Worm (Caenorhabditis elegans): Measurements from ENCODE around the gene C09H5.7.

The C09H5.7 gene

ce11 chrV:8081579-8081978, 3.5 kb downstream of the C09H5.7 start, which contains the start of gene str-131:
str-131 (minus strand) TSS chrV:8081679.
- TF ChIP-seq med-1 (GFP tag; optimal IDR thresholded peaks at IDR 0.05; ENCODE audit: insufficient read depth) (no peak), flt-1 (GFP tag; IDR thresholded peaks at IDR 0.05) (no peak), tab-1 (GFP tag; IDR thresholded peaks at IDR 0.05) (no peak), T22C8.4 (GFP tag; IDR thresholded peaks at IDR 0.05) (no peak), klf-2 (GFP tag; conservative IDR thresholded peaks at IDR 0.05) (no peak), ztf-29 (GFP tag; IDR thresholded peaks at IDR 0.05) (no peak), cog-1 (tag; optimal IDR thresholded peaks at IDR 0.05) (no peak), ref-1 (GFP tag; conservative IDR thresholded peaks at IDR 0.05) (no peak), ztf-23 (GFP tag; IDR thresholded peaks at IDR 0.05) (no peak)

- TF ChIP-seq ztf-23 (GFP tag; IDR thresholded peaks at IDR 0.05) (no peak), klf-2 (GFP tag; conservative IDR thresholded peaks at IDR 0.05) (no peak), cog-1 (tag; optimal IDR thresholded peaks at IDR 0.05) (no peak), ztf-29 (GFP tag; IDR thresholded peaks at IDR 0.05) (no peak), ref-1 (GFP tag; conservative IDR thresholded peaks at IDR 0.05) (no peak), flt-1 (GFP tag; IDR thresholded peaks at IDR 0.05) (no peak), T22C8.4 (GFP tag; IDR thresholded peaks at IDR 0.05) (no peak), tab-1 (GFP tag; IDR thresholded peaks at IDR 0.05) (no peak), med-1 (GFP tag; optimal IDR thresholded peaks at IDR 0.05; ENCODE audit: insufficient read depth) (no peak)
Measured at ce11 chrV:8079813-8080212, 5.2 kb downstream of the C09H5.7 start.

- no peak for TF ChIP-seq T22C8.4 (GFP tag; IDR thresholded peaks at IDR 0.05)
- TF ChIP-seq flt-1 (GFP tag; IDR thresholded peaks at IDR 0.05), result no peak
- TF ChIP-seq tab-1 (GFP tag; IDR thresholded peaks at IDR 0.05), result no peak
- TF ChIP-seq ztf-23 (GFP tag; IDR thresholded peaks at IDR 0.05), result no peak
Measured at ce11 chrV:8075712-8076111, 9.3 kb downstream of the C09H5.7 start, which contains the start of gene catp-3. catp-3 (plus strand) TSS chrV:8076012.

- no peak for TF ChIP-seq T22C8.4 (GFP tag; IDR thresholded peaks at IDR 0.05)
- no peak for TF ChIP-seq ref-1 (GFP tag; conservative IDR thresholded peaks at IDR 0.05)
- no peak for TF ChIP-seq klf-2 (GFP tag; conservative IDR thresholded peaks at IDR 0.05)
- TF ChIP-seq ztf-29 (GFP tag; IDR thresholded peaks at IDR 0.05), result no peak
- no peak for TF ChIP-seq tab-1 (GFP tag; IDR thresholded peaks at IDR 0.05)
- TF ChIP-seq cog-1 (tag; optimal IDR thresholded peaks at IDR 0.05), result no peak
- no peak for TF ChIP-seq med-1 (GFP tag; optimal IDR thresholded peaks at IDR 0.05; ENCODE audit: insufficient read depth)
- TF ChIP-seq flt-1 (GFP tag; IDR thresholded peaks at IDR 0.05), result no peak
- no peak for TF ChIP-seq ztf-23 (GFP tag; IDR thresholded peaks at IDR 0.05)
Measured at ce11 chrV:8073162-8073561, 11.9 kb downstream of the C09H5.7 start.

- TF ChIP-seq cog-1 (tag; optimal IDR thresholded peaks at IDR 0.05) (no peak), ztf-29 (GFP tag; IDR thresholded peaks at IDR 0.05) (no peak), tab-1 (GFP tag; IDR thresholded peaks at IDR 0.05) (no peak), ref-1 (GFP tag; conservative IDR thresholded peaks at IDR 0.05) (no peak), ztf-23 (GFP tag; IDR thresholded peaks at IDR 0.05) (no peak), T22C8.4 (GFP tag; IDR thresholded peaks at IDR 0.05) (no peak)
Measured at ce11 chrV:8072047-8072446, 13.0 kb downstream of the C09H5.7 start, which contains the start of gene str-144. str-144 (minus strand) TSS chrV:8072147.

- TF ChIP-seq tab-1 (GFP tag; IDR thresholded peaks at IDR 0.05) (no peak), T22C8.4 (GFP tag; IDR thresholded peaks at IDR 0.05) (no peak), ztf-29 (GFP tag; IDR thresholded peaks at IDR 0.05) (no peak), flt-1 (GFP tag; IDR thresholded peaks at IDR 0.05) (no peak), med-1 (GFP tag; optimal IDR thresholded peaks at IDR 0.05; ENCODE audit: insufficient read depth) (no peak), ref-1 (GFP tag; conservative IDR thresholded peaks at IDR 0.05) (no peak), klf-2 (GFP tag; conservative IDR thresholded peaks at IDR 0.05) (no peak), ztf-23 (GFP tag; IDR thresholded peaks at IDR 0.05) (no peak)
Measured at ce11 chrV:8069637-8070036, 15.4 kb downstream of the C09H5.7 start, which contains the start of gene str-143. str-143 (minus strand) TSS chrV:8069737.

ce11 chrV:8067800-8068199, 17.2 kb downstream of the C09H5.7 start, which contains the start of gene str-140:
str-140 (minus strand) TSS chrV:8067900.
- TF ChIP-seq ztf-29 (GFP tag; IDR thresholded peaks at IDR 0.05), result no peak
- no peak for TF ChIP-seq T22C8.4 (GFP tag; IDR thresholded peaks at IDR 0.05)
- no peak for TF ChIP-seq ref-1 (GFP tag; conservative IDR thresholded peaks at IDR 0.05)
- TF ChIP-seq med-1 (GFP tag; optimal IDR thresholded peaks at IDR 0.05; ENCODE audit: insufficient read depth), result no peak
- TF ChIP-seq ztf-23 (GFP tag; IDR thresholded peaks at IDR 0.05), result no peak

ce11 chrV:8062074-8062473, 23.0 kb downstream of the C09H5.7 start, which contains the start of gene str-139:
str-139 (minus strand) TSS chrV:8062174.
- no peak for TF ChIP-seq med-1 (GFP tag; optimal IDR thresholded peaks at IDR 0.05; ENCODE audit: insufficient read depth)
- TF ChIP-seq ref-1 (GFP tag; conservative IDR thresholded peaks at IDR 0.05), result no peak
- TF ChIP-seq ztf-23 (GFP tag; IDR thresholded peaks at IDR 0.05), result no peak
- TF ChIP-seq cog-1 (tag; optimal IDR thresholded peaks at IDR 0.05), result no peak
- no peak for TF ChIP-seq ztf-29 (GFP tag; IDR thresholded peaks at IDR 0.05)
- no peak for TF ChIP-seq flt-1 (GFP tag; IDR thresholded peaks at IDR 0.05)
- no peak for TF ChIP-seq tab-1 (GFP tag; IDR thresholded peaks at IDR 0.05)
- TF ChIP-seq klf-2 (GFP tag; conservative IDR thresholded peaks at IDR 0.05), result no peak
- TF ChIP-seq T22C8.4 (GFP tag; IDR thresholded peaks at IDR 0.05), result no peak

ce11 chrV:8058359-8058758, 26.7 kb downstream of the C09H5.7 start, which contains the start of gene str-138:
str-138 (plus strand) TSS chrV:8058659.
- TF ChIP-seq flt-1 (GFP tag; IDR thresholded peaks at IDR 0.05), result no peak
- TF ChIP-seq ztf-29 (GFP tag; IDR thresholded peaks at IDR 0.05), result no peak
- no peak for TF ChIP-seq med-1 (GFP tag; optimal IDR thresholded peaks at IDR 0.05; ENCODE audit: insufficient read depth)
- no peak for TF ChIP-seq cog-1 (tag; optimal IDR thresholded peaks at IDR 0.05)
- TF ChIP-seq ztf-23 (GFP tag; IDR thresholded peaks at IDR 0.05), result no peak
- TF ChIP-seq ref-1 (GFP tag; conservative IDR thresholded peaks at IDR 0.05), result no peak
- TF ChIP-seq tab-1 (GFP tag; IDR thresholded peaks at IDR 0.05), result no peak
- no peak for TF ChIP-seq klf-2 (GFP tag; conservative IDR thresholded peaks at IDR 0.05)

ce11 chrV:8055170-8055569, 29.9 kb downstream of the C09H5.7 start:
- TF ChIP-seq klf-2 (GFP tag; conservative IDR thresholded peaks at IDR 0.05) (no peak), flt-1 (GFP tag; IDR thresholded peaks at IDR 0.05) (no peak), ztf-23 (GFP tag; IDR thresholded peaks at IDR 0.05) (no peak), T22C8.4 (GFP tag; IDR thresholded peaks at IDR 0.05) (no peak), ref-1 (GFP tag; conservative IDR thresholded peaks at IDR 0.05) (no peak), med-1 (GFP tag; optimal IDR thresholded peaks at IDR 0.05; ENCODE audit: insufficient read depth) (no peak), tab-1 (GFP tag; IDR thresholded peaks at IDR 0.05) (no peak), ztf-29 (GFP tag; IDR thresholded peaks at IDR 0.05) (no peak), cog-1 (tag; optimal IDR thresholded peaks at IDR 0.05) (no peak)

All from whole organism, midembryonic.